Worm (Caenorhabditis elegans) whole organism, L1 larva: ENCODE results near the gene ifb-1.
A peak's percentile ranks its signal among the peaks of the same experiment; 100 is the strongest.
"Not testable (repeated sequence)": the region's sequence is repeated elsewhere in the genome, so short reads cannot be mapped to it uniquely, and the experiment has no call there.

ENCODE experiments used
- C16A3.4 ChIP-seq: fragments of 150-350 bp; optimal IDR thresholded peaks from 2 replicates; lab custom pipeline; 2014; ENCODE audit warnings: missing biosample characterization, missing genetic modification characterization
- C34B4.2 ChIP-seq: sonication (generic microtip); optimal IDR thresholded peaks from 2 replicates; lab custom pipeline; 2017; ENCODE audit warnings: mild to moderate bottlenecking, missing genetic modification characterization, missing compliant biosample characterization
- aha-1 ChIP-seq: fragments of 150-350 bp; optimal IDR thresholded peaks from 2 replicates; lab custom pipeline; 2014; ENCODE audit warnings: missing biosample characterization, missing genetic modification characterization
- aly-2 ChIP-seq: fragments of 150-350 bp; optimal IDR thresholded peaks from 2 replicates; lab custom pipeline; 2014; ENCODE audit warnings: missing biosample characterization, missing genetic modification characterization
- blmp-1 ChIP-seq: fragments of 150-350 bp; optimal IDR thresholded peaks from 2 replicates; lab custom pipeline; 2014; ENCODE audit warnings: missing biosample characterization, missing genetic modification characterization
- ceh-8 ChIP-seq: fragments of 200-800 bp; sonication (Bioruptor generic); optimal IDR thresholded peaks from 2 replicates; lab custom pipeline; 2018; ENCODE audit warnings: mild to moderate bottlenecking, missing genetic modification characterization, moderate library complexity, missing compliant biosample characterization
- ceh-82 ChIP-seq, 3 experiments: fragments of 150-350 bp in 1 of 3; sonication (generic microtip) in 2 of 3; optimal IDR thresholded peaks; 2 replicates each; lab custom pipeline; 2014 to 2017; ENCODE audit warnings: missing biosample characterization in 3 of 3, missing genetic modification characterization in 3 of 3
- ceh-88 ChIP-seq: fragments of 200-800 bp; sonication (Bioruptor generic); IDR thresholded peaks from 2 replicates; pipeline ENCODE4 v1.3.6; 2022; ENCODE audit warnings: missing genetic modification characterization, missing compliant biosample characterization
- efl-1 ChIP-seq, 4 experiments: fragments of 150-350 bp; optimal IDR thresholded peaks in 3 of 4; peaks in 1 of 4; 1 replicate in 1 of 4; 2 replicates in 3 of 4; lab custom pipeline; 2014; ENCODE audit warnings: missing biosample characterization in 2 of 4, missing genetic modification characterization in 2 of 4, missing genetic modification reagents in 2 of 4
- elt-2 ChIP-seq: sonication (generic microtip); optimal IDR thresholded peaks from 2 replicates; lab custom pipeline; 2016; ENCODE audit warnings: missing genetic modification characterization, mild to moderate bottlenecking, inconsistent platforms, missing compliant biosample characterization, missing genetic modification reagents
- irx-1 ChIP-seq: sonication (generic microtip); optimal IDR thresholded peaks from 2 replicates; lab custom pipeline; 2016; ENCODE audit warnings: missing genetic modification characterization, missing compliant biosample characterization
- jun-1 ChIP-seq: fragments of 150-350 bp; optimal IDR thresholded peaks from 2 replicates; lab custom pipeline; 2014; ENCODE audit warnings: missing biosample characterization, missing genetic modification reagents, missing genetic modification characterization
- lin-13 ChIP-seq: fragments of 150-350 bp; optimal IDR thresholded peaks from 2 replicates; lab custom pipeline; 2014; ENCODE audit warnings: missing biosample characterization, missing genetic modification reagents, missing genetic modification characterization
- lin-14 ChIP-seq: fragments of 200-800 bp; sonication (Bioruptor generic); optimal IDR thresholded peaks from 2 replicates; lab custom pipeline; 2018; ENCODE audit warnings: mild to moderate bottlenecking, missing genetic modification characterization, moderate library complexity, missing compliant biosample characterization
- lin-35 ChIP-seq, 2 experiments: fragments of 150-350 bp; optimal IDR thresholded peaks; 2 replicates each; lab custom pipeline; 2014; ENCODE audit warnings: missing biosample characterization in 2 of 2, missing genetic modification characterization in 2 of 2, missing genetic modification reagents in 2 of 2
- lin-39 ChIP-seq: fragments of 150-350 bp; optimal IDR thresholded peaks from 2 replicates; lab custom pipeline; 2014; ENCODE audit warnings: missing biosample characterization, missing genetic modification reagents, missing genetic modification characterization
- lir-3 ChIP-seq: sonication (generic microtip); optimal IDR thresholded peaks from 2 replicates; lab custom pipeline; 2016; ENCODE audit warnings: mild to moderate bottlenecking, missing genetic modification characterization, moderate library complexity, missing compliant biosample characterization; ENCODE audit not compliant: poor library complexity
- mab-9 ChIP-seq: fragments of 200-800 bp; sonication (Bioruptor generic); IDR thresholded peaks from 2 replicates; pipeline ENCODE4 v1.3.6; 2022; ENCODE audit warnings: missing genetic modification reagents, missing genetic modification characterization, missing compliant biosample characterization
- mef-2 ChIP-seq: fragments of 150-350 bp; optimal IDR thresholded peaks from 2 replicates; lab custom pipeline; 2014; ENCODE audit warnings: missing biosample characterization, missing genetic modification characterization
- nhr-76 ChIP-seq: sonication (generic microtip); optimal IDR thresholded peaks from 2 replicates; lab custom pipeline; 2017; ENCODE audit warnings: missing biosample characterization, missing genetic modification characterization
- nhr-84 ChIP-seq: sonication (generic microtip); optimal IDR thresholded peaks from 2 replicates; lab custom pipeline; 2017; ENCODE audit warnings: missing biosample characterization, missing genetic modification characterization
- nhr-85 ChIP-seq: sonication (generic microtip); peaks from one replicate; lab custom pipeline; 2016; ENCODE audit warnings: missing genetic modification characterization, inconsistent platforms, missing compliant biosample characterization
- pag-3 ChIP-seq: sonication (generic microtip); optimal IDR thresholded peaks from 2 replicates; lab custom pipeline; 2017; ENCODE audit warnings: missing genetic modification characterization, mild to moderate bottlenecking, missing compliant biosample characterization, antibody characterized with exemption, borderline replicate concordance; ENCODE audit not compliant: insufficient read depth
- rnt-1 ChIP-seq: sonication (generic microtip); optimal IDR thresholded peaks from 2 replicates; lab custom pipeline; 2016; ENCODE audit warnings: mild to moderate bottlenecking, missing genetic modification characterization, moderate library complexity, missing compliant biosample characterization
- skn-1 ChIP-seq: fragments of 150-350 bp; optimal IDR thresholded peaks from 2 replicates; lab custom pipeline; 2014; ENCODE audit warnings: missing biosample characterization, missing genetic modification characterization
- snpc-4 ChIP-seq: fragments of 150-350 bp; optimal IDR thresholded peaks from 2 replicates; lab custom pipeline; 2014; ENCODE audit warnings: missing biosample characterization, missing genetic modification characterization
- snu-23 ChIP-seq: sonication (generic microtip); optimal IDR thresholded peaks from 2 replicates; lab custom pipeline; 2016; ENCODE audit warnings: missing genetic modification characterization, missing compliant biosample characterization
- swsn-7 ChIP-seq: sonication (generic microtip); optimal IDR thresholded peaks from 2 replicates; lab custom pipeline; 2016; ENCODE audit warnings: missing genetic modification characterization, missing compliant biosample characterization
- tlp-1 ChIP-seq: fragments of 150-350 bp; optimal IDR thresholded peaks from 2 replicates; lab custom pipeline; 2014; ENCODE audit warnings: missing biosample characterization, missing genetic modification characterization
- unc-130 ChIP-seq: fragments of 150-350 bp; optimal IDR thresholded peaks from 2 replicates; lab custom pipeline; 2017; ENCODE audit warnings: missing biosample characterization, missing genetic modification characterization, inconsistent platforms
- unc-86 ChIP-seq: sonication (generic microtip); optimal IDR thresholded peaks from 2 replicates; lab custom pipeline; 2016; ENCODE audit warnings: missing genetic modification characterization, missing compliant biosample characterization
- unc-98 ChIP-seq: fragments of 200-800 bp; sonication (Bioruptor generic); IDR thresholded peaks from 2 replicates; pipeline ENCODE4 v1.3.6; 2022; ENCODE audit warnings: missing genetic modification characterization, missing compliant biosample characterization
- zip-4 ChIP-seq: fragments of 200-800 bp; sonication (Bioruptor generic); optimal IDR thresholded peaks from 2 replicates; lab custom pipeline; 2018; ENCODE audit warnings: mild to moderate bottlenecking, missing genetic modification characterization, moderate library complexity, missing compliant biosample characterization

The ifb-1 gene

DNA sequence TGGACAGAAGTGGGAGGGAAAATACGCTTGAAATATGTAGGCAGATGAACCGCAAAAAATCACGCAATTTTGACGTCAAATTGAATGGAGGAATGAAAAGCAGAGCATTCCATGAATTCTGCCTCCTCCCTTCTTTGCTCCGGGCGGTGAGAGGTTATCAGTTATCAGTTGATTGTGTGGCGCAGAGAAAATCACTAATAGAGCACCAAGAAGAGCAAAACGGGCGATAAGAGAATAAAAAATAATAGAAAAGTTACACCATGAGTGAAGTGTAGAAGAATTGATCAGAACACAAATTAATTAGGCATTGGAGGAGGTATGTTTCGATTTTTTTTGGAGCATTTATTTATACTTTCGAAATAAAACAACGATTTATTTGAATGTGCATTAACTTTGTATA is 41.1 kb downstream of the ifb-1 start:
- peak; percentile 84 for TF ChIP-seq elt-2 (tag; lab: Kevin White, UChicago)
- TF ChIP-seq ceh-82 (tag; optimal IDR thresholded peaks at IDR 0.05; lab: Kevin White, UChicago): no peak
- no peak for TF ChIP-seq blmp-1 (tag; lab: Kevin White, UChicago)
- no peak for TF ChIP-seq rnt-1
- no peak for TF ChIP-seq mab-9 (GFP tag; lab: Robert Waterston, UW)
- no peak for TF ChIP-seq lin-13 (GFP tag; lab: Kevin White, UChicago)
- TF ChIP-seq efl-1 (optimal IDR thresholded peaks at IDR 0.05; lab: Kevin White, UChicago): no peak
- TF ChIP-seq efl-1 (GFP tag; optimal IDR thresholded peaks at IDR 0.05 in 1 of 2; lab: Kevin White, UChicago): peak in 1 of 2 experiments; percentile 84
- no peak for TF ChIP-seq lin-14 (GFP tag; lab: Kevin White, UChicago)
- TF ChIP-seq irx-1 (tag; lab: Kevin White, UChicago): no peak
- no peak for TF ChIP-seq aha-1 (tag; lab: Kevin White, UChicago)

DNA sequence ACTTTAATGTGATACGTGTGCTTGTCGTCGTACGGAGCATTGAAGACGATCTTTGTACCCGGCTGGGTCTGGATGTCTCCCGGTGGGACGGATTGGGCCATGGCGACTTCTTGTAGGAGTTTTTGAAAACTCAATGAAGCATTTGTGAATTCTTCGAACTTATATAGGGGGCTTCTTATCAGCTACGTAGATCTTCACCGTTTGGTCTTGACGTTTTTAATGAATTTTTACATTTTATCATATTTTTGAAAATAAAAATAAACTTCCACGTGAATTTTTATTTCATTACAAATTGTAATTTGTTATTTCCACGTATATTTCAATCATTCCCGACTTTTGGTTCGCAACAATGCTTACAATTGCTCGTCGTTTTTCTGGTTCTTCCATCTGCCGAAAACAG is 44.8 kb downstream of the ifb-1 start, which contains the start of the genes msp-64 and ZK1248.5:
Gene msp-64 (minus strand): TSS at position 101 of the 400 bp plus-strand sequence.
Gene ZK1248.5 (plus strand): TSS at position 285 of the 400 bp plus-strand sequence.
- TF ChIP-seq lin-39 (tag; lab: Kevin White, UChicago) (no peak), nhr-84 (no peak), jun-1 (tag; lab: Kevin White, UChicago) (no peak), skn-1 (tag; lab: Kevin White, UChicago) (no peak), tlp-1 (tag; lab: Kevin White, UChicago) (no peak), zip-4 (GFP tag; lab: Kevin White, UChicago) (no peak), lin-14 (GFP tag; lab: Kevin White, UChicago) (no peak), ceh-8 (no peak), nhr-76 (tag; lab: Kevin White, UChicago) (no peak), nhr-85 (no peak), unc-98 (GFP tag; lab: Robert Waterston, UW) (no peak), mab-9 (GFP tag; lab: Robert Waterston, UW) (no peak), aha-1 (tag; lab: Kevin White, UChicago) (no peak)

DNA sequence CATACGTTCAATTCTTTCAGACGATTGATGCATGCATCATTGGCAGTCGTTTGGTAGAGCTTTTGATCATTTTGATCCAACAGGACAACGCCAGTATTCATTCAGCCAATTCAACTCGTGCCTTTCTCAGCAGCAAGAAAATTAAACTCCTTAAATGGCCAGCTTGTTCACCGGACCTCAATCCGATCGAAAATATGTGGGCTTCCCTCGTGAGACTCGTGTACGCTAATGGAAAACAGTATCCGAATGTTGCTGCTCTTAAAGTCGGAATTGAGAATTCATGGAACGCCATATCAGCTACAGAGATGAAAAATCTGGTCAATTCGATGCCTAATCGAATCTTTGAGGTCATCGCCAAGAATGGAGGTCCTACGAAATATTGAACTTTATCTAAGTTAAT is 50.0 kb downstream of the ifb-1 start, which contains the start of gene wago-5:
Gene wago-5 (minus strand): TSS at position 101 of the 400 bp plus-strand sequence.
- not testable (repeated sequence) for TF ChIP-seq nhr-84; lin-35 (GFP tag; optimal IDR thresholded peaks at IDR 0.05; lab: Kevin White, UChicago); pag-3

ce11 chrII:5816346-5816745 is 50.9 kb downstream of the ifb-1 start, which contains the start of gene ZK1248.20:
Gene ZK1248.20 (plus strand): TSS chrII:5816646.
- TF ChIP-seq efl-1 (optimal IDR thresholded peaks at IDR 0.05; lab: Kevin White, UChicago): no peak
- TF ChIP-seq efl-1 (GFP tag; optimal IDR thresholded peaks at IDR 0.05 in 1 of 2; lab: Kevin White, UChicago): no peak
- TF ChIP-seq C34B4.2 (tag; lab: Kevin White, UChicago): no peak
- no peak for TF ChIP-seq C16A3.4 (tag; lab: Kevin White, UChicago)
- TF ChIP-seq lir-3 (tag; lab: Kevin White, UChicago): no peak
- TF ChIP-seq swsn-7 (tag; lab: Kevin White, UChicago): no peak
- no peak for TF ChIP-seq ceh-8
- no peak for TF ChIP-seq jun-1 (tag; lab: Kevin White, UChicago)
- TF ChIP-seq lin-35 (GFP tag; optimal IDR thresholded peaks at IDR 0.05; lab: Kevin White, UChicago): no peak
- TF ChIP-seq unc-130 (tag; lab: Kevin White, UChicago): no peak
- TF ChIP-seq ceh-88 (GFP tag; lab: Robert Waterston, UW): no peak
- TF ChIP-seq unc-86 (tag; lab: Kevin White, UChicago): no peak
- no peak for TF ChIP-seq nhr-76 (tag; lab: Kevin White, UChicago)
- TF ChIP-seq aly-2 (tag; lab: Kevin White, UChicago): no peak
- no peak for TF ChIP-seq mef-2 (tag; lab: Kevin White, UChicago)
- TF ChIP-seq snpc-4 (tag; lab: Kevin White, UChicago): no peak
- no peak for TF ChIP-seq snu-23 (GFP tag; lab: Kevin White, UChicago)
- TF ChIP-seq, all 84 proteins: peak for 0
